Fruit fly (Drosophila melanogaster) whole organism, embryonic: Measurements from ENCODE around the gene sima.

Source experiments
- CG1602 ChIP-seq: fragments of 200-800 bp; sonication (Bioruptor generic); optimal IDR thresholded peaks from 3 replicates; lab custom pipeline; 2016; ENCODE audit warnings: missing biosample characterization, missing genetic modification characterization
- CG32772 ChIP-seq: fragments of 200-800 bp; sonication (Bioruptor generic); IDR thresholded peaks from 2 replicates; pipeline ENCODE4 v1.3.6; 2022; ENCODE audit warnings: missing biosample characterization, missing genetic modification characterization
- CG3995 ChIP-seq: fragments of 200-800 bp; sonication (Bioruptor generic); optimal IDR thresholded peaks from 3 replicates; lab custom pipeline; 2016; ENCODE audit warnings: missing biosample characterization, missing genetic modification characterization
- sd ChIP-seq: fragments of 200-800 bp; sonication (Bioruptor generic); optimal IDR thresholded peaks from 3 replicates; lab custom pipeline; 2018; ENCODE audit warnings: missing biosample characterization, mild to moderate bottlenecking, missing genetic modification characterization, moderate library complexity
- slbo ChIP-seq: fragments of 200-800 bp; sonication (Bioruptor generic); IDR thresholded peaks from 2 replicates; pipeline ENCODE4 v1.3.6; 2022; ENCODE audit warnings: missing biosample characterization, missing genetic modification characterization

DNA sequence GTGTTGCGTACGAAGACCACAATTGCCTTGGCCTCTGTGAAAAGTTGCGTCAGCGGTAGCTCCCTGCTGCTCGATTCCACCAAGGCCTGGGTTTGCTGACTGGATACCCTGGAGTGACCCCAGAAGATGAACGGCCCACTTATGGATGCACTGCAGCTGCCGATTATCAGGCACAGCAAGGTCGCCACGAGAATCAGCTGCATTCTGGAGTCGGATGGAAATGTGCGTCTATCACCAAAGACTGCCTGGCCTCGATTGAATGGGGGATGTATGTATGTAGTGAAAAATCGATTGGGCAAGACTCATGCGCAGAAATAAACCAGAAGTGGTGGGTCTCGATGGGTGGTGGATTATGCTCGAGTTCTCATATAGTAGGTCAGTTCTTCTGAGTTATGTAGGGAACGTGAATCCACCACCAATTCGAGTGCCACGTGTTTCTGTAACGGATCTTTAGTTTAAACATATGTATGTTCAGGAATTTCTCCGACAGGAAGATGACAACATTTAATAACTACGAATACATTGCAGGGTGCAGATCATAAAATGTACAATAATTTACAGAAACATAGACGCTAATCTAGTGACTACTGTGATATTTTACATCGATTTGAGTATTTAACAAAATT, 108.2 kb downstream of the sima start, which contains the start of gene VhaAC45RP:
- peak; percentile 86 for TF ChIP-seq sd (tag; lab: Kevin White, UChicago)
- no peak for TF ChIP-seq slbo (GFP tag; lab: Robert Waterston, UW)
- TF ChIP-seq CG3995 (GFP tag; lab: Kevin White, UChicago): no peak
- TF ChIP-seq CG32772 (GFP tag; lab: Robert Waterston, UW): no peak
- no peak for TF ChIP-seq CG1602
